Worm (Caenorhabditis elegans) whole organism, L4 larva: Measurements from ENCODE around the gene Y50D4B.1.

Source experiments
- F49E8.2 ChIP-seq: sonication (generic microtip); optimal IDR thresholded peaks from 2 replicates; lab custom pipeline; 2016; ENCODE audit warnings: missing compliant biosample characterization, mild to moderate bottlenecking, missing genetic modification characterization, borderline replicate concordance
- T20F7.1 ChIP-seq: fragments of 200-800 bp; sonication (Bioruptor generic); optimal IDR thresholded peaks from 2 replicates; lab custom pipeline; 2018; ENCODE audit warnings: mild to moderate bottlenecking, missing genetic modification characterization, missing compliant biosample characterization
- T26A8.4 ChIP-seq: fragments of 200-800 bp; sonication (Bioruptor generic); IDR thresholded peaks from 2 replicates; pipeline ENCODE4 v1.3.6; 2022; ENCODE audit warnings: missing genetic modification characterization, missing compliant biosample characterization
- Y105C5A.15 ChIP-seq: fragments of 200-800 bp; sonication (Bioruptor generic); IDR thresholded peaks from 2 replicates; pipeline ENCODE4 v1.3.6; 2022; ENCODE audit warnings: missing genetic modification characterization, missing compliant biosample characterization
- Y48G9A.11 ChIP-seq: fragments of 200-800 bp; sonication (Bioruptor generic); IDR thresholded peaks from 2 replicates; pipeline ENCODE4 v1.3.6; 2022; ENCODE audit warnings: missing genetic modification reagents, missing genetic modification characterization, missing compliant biosample characterization
- ZK337.2 ChIP-seq: fragments of 200-800 bp; sonication (Bioruptor generic); IDR thresholded peaks from 2 replicates; pipeline ENCODE4 v1.3.6; 2022; ENCODE audit warnings: missing genetic modification reagents, missing genetic modification characterization, missing compliant biosample characterization
- ZK546.5 ChIP-seq, 2 experiments: sonication (generic microtip); optimal IDR thresholded peaks; 2 replicates each; lab custom pipeline; 2017; ENCODE audit warnings: missing biosample characterization in 2 of 2, missing genetic modification characterization in 2 of 2
- aly-2 ChIP-seq: sonication (generic microtip); optimal IDR thresholded peaks from 2 replicates; lab custom pipeline; 2018; ENCODE audit warnings: missing biosample characterization, missing genetic modification characterization
- arid-1 ChIP-seq: fragments of 200-800 bp; sonication (Bioruptor generic); conservative IDR thresholded peaks from 2 replicates; pipeline ENCODE4 v1.3.6; 2022; ENCODE audit warnings: missing genetic modification reagents, missing genetic modification characterization, missing compliant biosample characterization
- attf-4 ChIP-seq: sonication (generic microtip); optimal IDR thresholded peaks from 3 replicates; lab custom pipeline; 2017; ENCODE audit warnings: missing biosample characterization, missing genetic modification characterization
- ceh-44 ChIP-seq: fragments of 200-800 bp; sonication (Bioruptor generic); IDR thresholded peaks from 2 replicates; pipeline ENCODE4 v1.3.6; 2022; ENCODE audit warnings: missing genetic modification reagents, missing genetic modification characterization, missing compliant biosample characterization
- ceh-62 ChIP-seq: sonication (generic microtip); optimal IDR thresholded peaks from 2 replicates; lab custom pipeline; 2017; ENCODE audit warnings: missing biosample characterization, missing genetic modification characterization
- ceh-82 ChIP-seq: sonication (generic microtip); optimal IDR thresholded peaks from 2 replicates; lab custom pipeline; 2017; ENCODE audit warnings: missing biosample characterization, missing genetic modification characterization
- daf-12 ChIP-seq: fragments of 150-350 bp; optimal IDR thresholded peaks from 2 replicates; lab custom pipeline; 2014; ENCODE audit warnings: missing biosample characterization, missing genetic modification reagents, missing genetic modification characterization
- daf-19 ChIP-seq: fragments of 200-800 bp; sonication (Bioruptor generic); conservative IDR thresholded peaks from 2 replicates; pipeline ENCODE4 v1.3.6; 2022; ENCODE audit warnings: missing genetic modification characterization, missing compliant biosample characterization
- dmd-6 ChIP-seq: fragments of 200-800 bp; sonication (Bioruptor generic); IDR thresholded peaks from 2 replicates; pipeline ENCODE4 v1.3.6; 2022; ENCODE audit warnings: missing genetic modification reagents, missing genetic modification characterization, missing compliant biosample characterization
- dmd-9 ChIP-seq: fragments of 200-800 bp; sonication (Bioruptor generic); IDR thresholded peaks from 2 replicates; pipeline ENCODE4 v1.3.6; 2022; ENCODE audit warnings: missing genetic modification reagents, missing genetic modification characterization, missing compliant biosample characterization
- dpl-1 ChIP-seq: fragments of 150-350 bp; optimal IDR thresholded peaks from 2 replicates; lab custom pipeline; 2014; ENCODE audit warnings: missing biosample characterization, missing genetic modification reagents, missing genetic modification characterization
- duxl-1 ChIP-seq: sonication (generic microtip); optimal IDR thresholded peaks from 2 replicates; lab custom pipeline; 2016; ENCODE audit warnings: mild to moderate bottlenecking, missing genetic modification characterization, moderate library complexity, missing compliant biosample characterization; ENCODE audit not compliant: poor library complexity
- dve-1 ChIP-seq: sonication (generic microtip); optimal IDR thresholded peaks from 2 replicates; lab custom pipeline; 2017; ENCODE audit warnings: antibody characterized with exemption, mild to moderate bottlenecking, missing genetic modification characterization, missing compliant biosample characterization; ENCODE audit not compliant: insufficient read depth
- fos-1 ChIP-seq: fragments of 150-350 bp; optimal IDR thresholded peaks from 2 replicates; lab custom pipeline; 2014; ENCODE audit warnings: missing biosample characterization, missing genetic modification characterization
- gei-8 ChIP-seq: fragments of 200-800 bp; sonication (Bioruptor generic); optimal IDR thresholded peaks from 2 replicates; lab custom pipeline; 2018; ENCODE audit warnings: mild to moderate bottlenecking, missing genetic modification characterization, missing compliant biosample characterization
- hif-1 ChIP-seq, 2 experiments: sonication (generic microtip); optimal IDR thresholded peaks; 2 replicates each; lab custom pipeline; 2016 to 2017; ENCODE audit warnings: missing compliant biosample characterization in 2 of 2, missing genetic modification characterization in 2 of 2, missing genetic modification reagents in 2 of 2, missing genotype in 2 of 2, mild to moderate bottlenecking in 1 of 2
- lim-7 ChIP-seq: fragments of 200-800 bp; sonication (Bioruptor generic); IDR thresholded peaks from 2 replicates; pipeline ENCODE4 v1.3.6; 2022; ENCODE audit warnings: missing genetic modification characterization, missing compliant biosample characterization
- lin-1 ChIP-seq: fragments of 200-800 bp; sonication (Bioruptor generic); IDR thresholded peaks from 2 replicates; pipeline ENCODE4 v1.3.6; 2022; ENCODE audit warnings: missing genetic modification reagents, missing genetic modification characterization, missing compliant biosample characterization
- mep-1 ChIP-seq: fragments of 150-350 bp; sonication (generic microtip); optimal IDR thresholded peaks from 3 replicates; lab custom pipeline; 2014; ENCODE audit warnings: missing biosample characterization, missing genetic modification characterization
- mxl-3 ChIP-seq: fragments of 200-800 bp; sonication (Bioruptor generic); optimal IDR thresholded peaks from 2 replicates; lab custom pipeline; 2018; ENCODE audit warnings: mild to moderate bottlenecking, missing genetic modification characterization, missing compliant biosample characterization
- nhr-10 ChIP-seq: fragments of 150-350 bp; optimal IDR thresholded peaks from 2 replicates; lab custom pipeline; 2014; ENCODE audit warnings: missing biosample characterization, missing genetic modification characterization
- nhr-102 ChIP-seq: sonication (generic microtip); optimal IDR thresholded peaks from 2 replicates; lab custom pipeline; 2016; ENCODE audit warnings: mild to moderate bottlenecking, missing genetic modification characterization, moderate library complexity, missing compliant biosample characterization
- nhr-237 ChIP-seq: sonication (generic microtip); optimal IDR thresholded peaks from 2 replicates; lab custom pipeline; 2017; ENCODE audit warnings: missing biosample characterization, missing genetic modification characterization
- nhr-28 ChIP-seq: fragments of 150-350 bp; optimal IDR thresholded peaks from 2 replicates; lab custom pipeline; 2014; ENCODE audit warnings: missing biosample characterization, missing genetic modification characterization
- nhr-42 ChIP-seq: fragments of 200-800 bp; sonication (Bioruptor generic); IDR thresholded peaks from 2 replicates; pipeline ENCODE4 v1.3.6; 2022; ENCODE audit warnings: missing genetic modification characterization, missing compliant biosample characterization
- nhr-77 ChIP-seq: fragments of 150-350 bp; optimal IDR thresholded peaks from 2 replicates; lab custom pipeline; 2014; ENCODE audit warnings: missing biosample characterization, missing genetic modification characterization
- pha-4 ChIP-seq, 2 experiments: fragments of 150-350 bp in 1 of 2; fragments of 200-800 bp in 1 of 2; sonication (Bioruptor generic) in 1 of 2; IDR thresholded peaks in 1 of 2; optimal IDR thresholded peaks in 1 of 2; 2 replicates each; pipeline versions ENCODE4 v1.3.6 to Lab custom; 2014 to 2022; ENCODE audit warnings: missing genetic modification characterization in 2 of 2, missing genetic modification reagents in 2 of 2, missing biosample characterization in 1 of 2, missing compliant biosample characterization in 1 of 2
- rbr-2 ChIP-seq: sonication (generic microtip); optimal IDR thresholded peaks from 2 replicates; lab custom pipeline; 2016; ENCODE audit warnings: missing genotype, missing genetic modification characterization, missing compliant biosample characterization
- saeg-2 ChIP-seq: fragments of 200-800 bp; sonication (Bioruptor generic); IDR thresholded peaks from 2 replicates; pipeline ENCODE4 v1.3.6; 2022; ENCODE audit warnings: missing genetic modification reagents, missing genetic modification characterization, missing compliant biosample characterization
- skn-1 ChIP-seq: fragments of 150-350 bp; optimal IDR thresholded peaks from 2 replicates; lab custom pipeline; 2014; ENCODE audit warnings: missing biosample characterization, missing genetic modification characterization
- snpc-4 ChIP-seq: fragments of 150-350 bp; optimal IDR thresholded peaks from 2 replicates; lab custom pipeline; 2014; ENCODE audit warnings: missing biosample characterization, missing genetic modification characterization
- spr-3 ChIP-seq: fragments of 200-800 bp; sonication (Bioruptor generic); optimal IDR thresholded peaks from 2 replicates; lab custom pipeline; 2018; ENCODE audit warnings: mild to moderate bottlenecking, missing genetic modification characterization, missing compliant biosample characterization
- tag-97 ChIP-seq: fragments of 200-800 bp; sonication (Bioruptor generic); IDR thresholded peaks from 2 replicates; pipeline ENCODE4 v1.3.6; 2022; ENCODE audit warnings: missing genetic modification characterization, missing compliant biosample characterization
- unc-130 ChIP-seq: sonication (generic microtip); optimal IDR thresholded peaks from 2 replicates; lab custom pipeline; 2016; ENCODE audit warnings: missing genetic modification reagents, missing genetic modification characterization, missing compliant biosample characterization
- unc-39 ChIP-seq: sonication (generic microtip); optimal IDR thresholded peaks from 2 replicates; lab custom pipeline; 2017; ENCODE audit warnings: missing biosample characterization, missing genetic modification characterization
- unc-62 ChIP-seq, 3 experiments: fragments of 150-350 bp in 1 of 3; sonication (generic microtip); optimal IDR thresholded peaks in 2 of 3; peaks in 1 of 3; 1 replicate in 1 of 3; 2 replicates in 2 of 3; lab custom pipeline; 2014 to 2017; ENCODE audit warnings: missing biosample characterization in 3 of 3, missing genetic modification characterization in 3 of 3, missing genetic modification reagents in 3 of 3, missing genotype in 1 of 3
- zfp-3 ChIP-seq: fragments of 200-800 bp; sonication (Bioruptor generic); conservative IDR thresholded peaks from 2 replicates; pipeline ENCODE4 v1.3.6; 2022; ENCODE audit warnings: missing genetic modification reagents, missing genetic modification characterization, missing compliant biosample characterization
- ztf-7 ChIP-seq: fragments of 150-350 bp; optimal IDR thresholded peaks from 2 replicates; lab custom pipeline; 2014; ENCODE audit warnings: missing biosample characterization, missing genetic modification characterization

Y50D4B.1 gene

DNA sequence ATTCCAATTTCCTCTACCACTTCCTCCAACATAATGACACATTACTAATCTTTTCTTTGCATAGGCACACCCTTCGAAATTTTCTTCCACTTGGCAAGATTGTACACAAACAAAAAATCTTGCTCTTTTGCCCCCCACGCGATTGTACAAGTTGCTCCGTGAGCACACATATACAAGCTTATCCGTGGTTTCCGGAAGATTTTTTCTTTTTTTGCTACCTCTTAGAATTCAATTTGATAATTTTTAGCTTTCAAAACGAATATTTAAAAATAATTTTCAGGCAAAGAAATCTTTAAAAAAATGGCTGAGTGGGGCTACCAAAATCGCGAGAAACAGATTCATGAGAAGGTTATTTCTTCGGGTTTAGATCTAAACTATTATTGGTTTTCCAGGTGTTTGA is at the start of gene Y50D4B.1:
TSS of gene Y50D4B.1 (plus strand) at position 301 of the 400 bp plus-strand sequence.
- no peak for TF ChIP-seq F49E8.2 (tag; lab: Kevin White, UChicago)
- no peak for TF ChIP-seq mxl-3 (GFP tag; lab: Kevin White, UChicago)
- no peak for TF ChIP-seq zfp-3 (GFP tag; lab: Robert Waterston, UW)
- TF ChIP-seq lin-1 (GFP tag; lab: Robert Waterston, UW): no peak
- no peak for TF ChIP-seq pha-4 (GFP tag; IDR thresholded peaks at IDR 0.05; lab: Robert Waterston, UW)
- no peak for TF ChIP-seq pha-4 (tag; optimal IDR thresholded peaks at IDR 0.05; lab: Kevin White, UChicago)
- no peak for TF ChIP-seq unc-130 (GFP tag; lab: Kevin White, UChicago)
- no peak for TF ChIP-seq ceh-44 (GFP tag; lab: Robert Waterston, UW)
- no peak for TF ChIP-seq dmd-6 (GFP tag; lab: Robert Waterston, UW)
- TF ChIP-seq arid-1: no peak
- no peak for TF ChIP-seq nhr-42 (GFP tag; lab: Robert Waterston, UW)
- TF ChIP-seq ztf-7: no peak
- TF ChIP-seq nhr-10: no peak
- TF ChIP-seq ceh-82 (tag; lab: Kevin White, UChicago): no peak
- no peak for TF ChIP-seq rbr-2 (tag; lab: Kevin White, UChicago)
- no peak for TF ChIP-seq hif-1 (tag; optimal IDR thresholded peaks at IDR 0.05; lab: Kevin White, UChicago)
- TF ChIP-seq nhr-28: no peak
- TF ChIP-seq gei-8: no peak

DNA sequence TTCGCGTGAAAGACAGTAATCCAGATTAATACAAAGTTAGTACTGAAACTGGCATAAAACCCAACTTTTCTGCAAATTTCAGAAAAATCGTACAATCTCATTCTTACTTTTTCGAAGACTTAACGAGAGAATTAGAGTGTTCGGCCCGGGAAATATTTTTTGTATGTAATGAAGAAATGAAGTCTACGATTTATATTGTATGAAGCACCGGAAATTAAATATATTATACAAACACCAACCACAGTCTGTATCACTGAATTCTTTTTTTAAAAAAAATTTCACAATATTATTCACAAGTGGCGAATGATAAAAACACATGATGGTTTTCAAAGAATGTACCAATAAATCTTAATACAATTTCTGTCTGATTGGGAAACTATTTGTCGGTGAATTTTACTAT is 48.3 kb upstream of the Y50D4B.1 start, which contains the start of gene str-67:
TSS of gene str-67 (minus strand) at position 101 of the 400 bp plus-strand sequence.
- TF ChIP-seq saeg-2 (GFP tag; lab: Robert Waterston, UW): no peak
- no peak for TF ChIP-seq skn-1
- no peak for TF ChIP-seq nhr-102 (tag; lab: Kevin White, UChicago)
- TF ChIP-seq mep-1: no peak
- TF ChIP-seq fos-1 (tag; lab: Kevin White, UChicago): no peak
- TF ChIP-seq Y48G9A.11 (GFP tag; lab: Robert Waterston, UW): no peak
- no peak for TF ChIP-seq ZK546.5 (tag; optimal IDR thresholded peaks at IDR 0.05; lab: Kevin White, UChicago)
- no peak for TF ChIP-seq Y105C5A.15 (GFP tag; lab: Robert Waterston, UW)
- TF ChIP-seq unc-62 (GFP tag; optimal IDR thresholded peaks at IDR 0.05 in 1 of 2; lab: Kevin White, UChicago): no peak
- no peak for TF ChIP-seq unc-62 (tag; optimal IDR thresholded peaks at IDR 0.05; lab: Kevin White, UChicago)
- TF ChIP-seq snpc-4: no peak
- no peak for TF ChIP-seq ceh-62 (tag; lab: Kevin White, UChicago)
- TF ChIP-seq F49E8.2 (tag; lab: Kevin White, UChicago): no peak
- TF ChIP-seq lim-7 (GFP tag; lab: Robert Waterston, UW): no peak
- no peak for TF ChIP-seq dve-1 (tag; lab: Kevin White, UChicago)
- TF ChIP-seq nhr-237 (tag; lab: Kevin White, UChicago): no peak
- TF ChIP-seq nhr-42 (GFP tag; lab: Robert Waterston, UW): no peak
- no peak for TF ChIP-seq dmd-9
- TF ChIP-seq attf-4 (tag; lab: Kevin White, UChicago): no peak

DNA sequence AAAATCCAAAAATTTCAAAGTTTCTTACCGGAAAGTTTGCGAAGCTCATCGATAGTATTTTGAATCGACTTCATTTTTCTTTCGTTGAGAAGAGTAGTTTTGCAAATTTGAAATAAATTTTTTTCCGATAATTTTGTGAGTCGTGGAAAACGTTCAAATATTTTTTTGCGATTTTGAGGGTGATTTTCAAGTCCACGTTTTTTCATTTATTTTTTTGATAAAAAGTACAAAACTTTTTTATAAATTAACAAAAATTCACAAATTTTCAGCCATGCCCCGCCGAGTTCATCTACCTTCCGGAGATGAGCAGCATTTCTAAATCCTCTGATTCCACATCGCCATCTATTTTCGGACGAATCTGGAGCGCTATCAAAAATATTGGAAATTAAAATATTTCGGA is 45.3 kb upstream of the Y50D4B.1 start, which contains the start of gene K10C9.7:
TSS of gene K10C9.7 (minus strand) at position 101 of the 400 bp plus-strand sequence.
- no peak for TF ChIP-seq spr-3 (GFP tag; lab: Kevin White, UChicago)
- no peak for TF ChIP-seq zfp-3 (GFP tag; lab: Robert Waterston, UW)
- no peak for TF ChIP-seq T20F7.1 (GFP tag; lab: Kevin White, UChicago)
- no peak for TF ChIP-seq ZK546.5 (tag; optimal IDR thresholded peaks at IDR 0.05; lab: Kevin White, UChicago)

DNA sequence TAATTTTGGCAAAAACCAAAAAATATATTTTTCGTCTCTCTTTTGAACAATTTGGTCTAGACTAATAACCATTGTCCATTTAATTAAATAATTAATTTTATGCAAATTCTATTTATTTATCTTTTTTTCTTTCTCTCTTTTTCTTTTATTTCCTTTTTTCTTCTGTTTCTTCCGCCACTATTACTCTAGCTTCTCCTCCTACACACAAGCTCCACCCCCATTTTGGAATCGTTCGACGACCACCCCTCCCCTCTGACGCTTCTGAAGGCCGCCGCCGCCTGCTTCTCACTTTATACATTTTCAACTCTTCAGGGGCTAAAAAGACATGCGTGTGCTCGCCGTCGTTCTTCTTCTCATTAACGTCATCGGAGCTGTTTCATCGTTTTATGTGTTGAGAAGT is 37.8 kb upstream of the Y50D4B.1 start, which contains the start of gene K10C9.1:
TSS of gene K10C9.1 (plus strand) at position 301 of the 400 bp plus-strand sequence.
- TF ChIP-seq ceh-62 (tag; lab: Kevin White, UChicago) (no peak), nhr-237 (tag; lab: Kevin White, UChicago) (no peak), daf-19 (GFP tag; lab: Robert Waterston, UW) (no peak), nhr-77 (tag; lab: Kevin White, UChicago) (no peak), spr-3 (GFP tag; lab: Kevin White, UChicago) (no peak), unc-39 (tag; lab: Kevin White, UChicago) (no peak), daf-12 (no peak), tag-97 (GFP tag; lab: Robert Waterston, UW) (no peak), ZK337.2 (GFP tag; lab: Robert Waterston, UW) (no peak), dpl-1 (GFP tag; lab: Kevin White, UChicago) (no peak), nhr-42 (GFP tag; lab: Robert Waterston, UW) (no peak), dve-1 (tag; lab: Kevin White, UChicago) (no peak), duxl-1 (no peak), aly-2 (no peak), nhr-28 (no peak), T26A8.4 (GFP tag; lab: Robert Waterston, UW) (no peak)
